Worm (Caenorhabditis elegans) whole organism, early embryonic: ENCODE results near the gene Y49F6B.14.

ENCODE experiments used
- B0310.2 ChIP-seq: sonication (generic microtip); optimal IDR thresholded peaks from 2 replicates; lab custom pipeline; 2016; ENCODE audit warnings: mild to moderate bottlenecking, missing genetic modification characterization, missing compliant biosample characterization
- F13C5.2 ChIP-seq: sonication (generic microtip); optimal IDR thresholded peaks from 2 replicates; lab custom pipeline; 2017; ENCODE audit warnings: mild to moderate bottlenecking, missing genetic modification characterization, inconsistent platforms, missing compliant biosample characterization
- ama-1 ChIP-seq: fragments of 150-350 bp; optimal IDR thresholded peaks from 2 replicates; lab custom pipeline; 2014
- ceh-36 ChIP-seq: sonication (generic microtip); optimal IDR thresholded peaks from 2 replicates; lab custom pipeline; 2016; ENCODE audit warnings: missing genetic modification characterization, inconsistent platforms, missing compliant biosample characterization
- flt-1 ChIP-seq: fragments of 200-800 bp; sonication (Bioruptor generic); IDR thresholded peaks from 2 replicates; pipeline ENCODE4 v1.3.6; 2022; ENCODE audit warnings: missing genetic modification characterization, missing compliant biosample characterization
- hmbx-1 ChIP-seq: sonication (generic microtip); optimal IDR thresholded peaks from 2 replicates; lab custom pipeline; 2016; ENCODE audit warnings: mild to moderate bottlenecking, missing genetic modification characterization, missing compliant biosample characterization
- hmg-4 ChIP-seq: fragments of 200-800 bp; sonication (Bioruptor generic); optimal IDR thresholded peaks from 2 replicates; lab custom pipeline; 2018; ENCODE audit warnings: mild to moderate bottlenecking, missing genetic modification characterization, missing compliant biosample characterization
- hnd-1 ChIP-seq: sonication (generic microtip); optimal IDR thresholded peaks from 2 replicates; lab custom pipeline; 2016; ENCODE audit warnings: missing genetic modification characterization, missing compliant biosample characterization
- pes-1 ChIP-seq: fragments of 200-800 bp; sonication (Bioruptor generic); IDR thresholded peaks from 2 replicates; pipeline ENCODE4 v1.3.6; 2022; ENCODE audit warnings: missing genetic modification reagents, missing genetic modification characterization, missing compliant biosample characterization
- scrt-1 ChIP-seq: fragments of 200-800 bp; sonication (Bioruptor generic); IDR thresholded peaks from 2 replicates; pipeline ENCODE4 v1.3.6; 2022; ENCODE audit warnings: missing genetic modification characterization, missing compliant biosample characterization
- tbx-11 ChIP-seq: fragments of 200-800 bp; sonication (Bioruptor generic); IDR thresholded peaks from 2 replicates; pipeline ENCODE4 v1.3.6; 2022; ENCODE audit warnings: missing genetic modification characterization, missing compliant biosample characterization
- tbx-37 ChIP-seq: fragments of 200-800 bp; sonication (Bioruptor generic); conservative IDR thresholded peaks from 2 replicates; pipeline ENCODE4 v1.3.6; 2022; ENCODE audit warnings: missing genetic modification reagents, missing genetic modification characterization, missing compliant biosample characterization

ce11 chrII:3477171-3477570, 38.1 kb downstream of the Y49F6B.14 start, which contains the start of gene fbxb-104:
- TF ChIP-seq F13C5.2 (tag; lab: Kevin White, UChicago): no peak
- TF ChIP-seq ceh-36: no peak
- no peak for TF ChIP-seq tbx-11 (GFP tag; lab: Robert Waterston, UW)
- no peak for TF ChIP-seq scrt-1
- no peak for TF ChIP-seq flt-1 (GFP tag; lab: Robert Waterston, UW)
- no peak for TF ChIP-seq hnd-1
- TF ChIP-seq ama-1 (lab: Kevin White, UChicago): no peak
- no peak for TF ChIP-seq pes-1 (GFP tag; lab: Robert Waterston, UW)
- TF ChIP-seq B0310.2 (tag; lab: Kevin White, UChicago): no peak
- no peak for TF ChIP-seq tbx-37 (GFP tag; lab: Robert Waterston, UW)
- TF ChIP-seq hmbx-1 (tag; lab: Kevin White, UChicago): no peak
- TF ChIP-seq hmg-4 (GFP tag; lab: Kevin White, UChicago): no peak
